Worm (Caenorhabditis elegans): ENCODE results near the gene pqn-41.

DNA sequence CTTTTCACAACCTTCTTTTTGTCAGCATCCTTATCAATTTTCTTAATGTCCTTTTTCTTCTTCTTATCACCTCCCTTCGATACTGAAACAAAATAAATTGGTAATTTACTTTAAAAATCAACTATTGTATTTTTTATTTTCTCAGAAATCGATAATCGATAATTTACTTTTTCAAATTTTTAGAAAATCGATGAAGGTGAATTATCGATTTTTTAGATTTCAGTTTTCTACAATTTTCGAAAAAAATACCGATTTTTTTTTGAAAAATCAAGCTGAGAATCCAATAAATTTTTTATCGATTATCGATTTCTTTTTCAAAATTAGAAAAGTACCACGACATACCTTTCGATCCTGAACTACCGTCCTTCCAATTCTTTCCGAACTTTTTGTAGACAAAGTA, 23.1 kb upstream of the pqn-41 start:
- TF ChIP-seq pes-1 (GFP tag; IDR thresholded peaks at IDR 0.05) (no peak), hnd-1 (tag; optimal IDR thresholded peaks at IDR 0.05) (no peak), ceh-13 (GFP tag; optimal IDR thresholded peaks at IDR 0.05) (no peak), sea-1 (GFP tag; conservative IDR thresholded peaks at IDR 0.05) (no peak), ama-1 (optimal IDR thresholded peaks at IDR 0.05) (no peak), tra-4 (tag; optimal IDR thresholded peaks at IDR 0.05) (no peak), tbx-11 (GFP tag; IDR thresholded peaks at IDR 0.05) (no peak), flt-1 (GFP tag; IDR thresholded peaks at IDR 0.05) (no peak), aly-1 (tag; optimal IDR thresholded peaks at IDR 0.05) (no peak)
